Fruit fly (Drosophila melanogaster) whole organism: Measurements from ENCODE around the gene CecC.

ENCODE experiments used
- Dll ChIP-seq: fragments of >200 bp; optimal IDR thresholded peaks from 2 replicates; lab custom pipeline; 2017
- EcR ChIP-seq, 2 experiments: fragments of >200 bp; optimal IDR thresholded peaks; 2 replicates each; lab custom pipeline; 2017; ENCODE audit warnings: missing biosample characterization in 2 of 2, missing genetic modification characterization in 2 of 2, missing genetic modification reagents in 2 of 2
- pan ChIP-seq: fragments of >200 bp; optimal IDR thresholded peaks from 2 replicates; lab custom pipeline; 2017
- usp ChIP-seq: fragments of >200 bp; optimal IDR thresholded peaks from 2 replicates; lab custom pipeline; 2017; ENCODE audit warnings: missing biosample characterization, missing genetic modification characterization, mixed read lengths

dm6 chr3R:30179934-30180333 lies 36.4 kb upstream of the CecC start, which contains the start of gene Bet5:
- TF ChIP-seq pan (lab: Kevin White, UChicago) (no peak), Dll (no peak), EcR (GFP tag; optimal IDR thresholded peaks at IDR 0.05; lab: Kevin White, UChicago) (no peak), usp (GFP tag; lab: Kevin White, UChicago) (no peak)
